Worm (Caenorhabditis elegans): Measurements from ENCODE around the gene K10C9.7.

The K10C9.7 gene

ce11 chrV:1064491-1064890 lies 2.9 kb downstream of the K10C9.7 start, which contains the start of gene str-67:
TSS of gene str-67 (minus strand) at chrV:1064591.
- no peak for TF ChIP-seq zag-1 (tag; optimal IDR thresholded peaks at IDR 0.05)
- TF ChIP-seq pax-3 (tag; optimal IDR thresholded peaks at IDR 0.05): no peak
- no peak for TF ChIP-seq lin-15B (tag; optimal IDR thresholded peaks at IDR 0.05)
- TF ChIP-seq dsc-1 (tag; optimal IDR thresholded peaks at IDR 0.05): no peak
- no peak for TF ChIP-seq mdl-1 (tag; optimal IDR thresholded peaks at IDR 0.05)
- TF ChIP-seq irx-1 (tag; optimal IDR thresholded peaks at IDR 0.05): no peak
- no peak for TF ChIP-seq hlh-4 (tag; optimal IDR thresholded peaks at IDR 0.05)
- no peak for TF ChIP-seq nhr-20 (tag; optimal IDR thresholded peaks at IDR 0.05)
- no peak for TF ChIP-seq nhr-237 (tag; optimal IDR thresholded peaks at IDR 0.05)
- no peak for TF ChIP-seq unc-62 (GFP tag; optimal IDR thresholded peaks at IDR 0.05)
- no peak for TF ChIP-seq isw-1 (GFP tag; IDR thresholded peaks at IDR 0.05)
- TF ChIP-seq zip-4 (GFP tag; optimal IDR thresholded peaks at IDR 0.05): no peak
- no peak for TF ChIP-seq rnt-1 (tag; optimal IDR thresholded peaks at IDR 0.05)
- TF ChIP-seq vab-15 (tag; optimal IDR thresholded peaks at IDR 0.05): no peak
- TF ChIP-seq lsy-2 (tag; optimal IDR thresholded peaks at IDR 0.05): no peak
- no peak for TF ChIP-seq unc-130 (tag; optimal IDR thresholded peaks at IDR 0.05)
- no peak for TF ChIP-seq fkh-4 (tag; optimal IDR thresholded peaks at IDR 0.05; ENCODE audit: borderline replicate concordance)
- no peak for TF ChIP-seq unc-30 (tag; optimal IDR thresholded peaks at IDR 0.05)
- TF ChIP-seq Y116A8C.19 (tag; optimal IDR thresholded peaks at IDR 0.05; ENCODE audit: borderline replicate concordance): no peak
- TF ChIP-seq aly-2 (tag; optimal IDR thresholded peaks at IDR 0.05): no peak

ce11 chrV:1061295-1061694 lies 6.1 kb downstream of the K10C9.7 start, which contains the start of gene rnst-2:
TSS of gene rnst-2 (plus strand) at chrV:1061595.
- TF ChIP-seq fkh-8 (tag; optimal IDR thresholded peaks at IDR 0.05) (no peak), sptf-1 (tag; optimal IDR thresholded peaks at IDR 0.05) (no peak), ceh-82 (tag; optimal IDR thresholded peaks at IDR 0.05) (no peak), tbx-2 (tag; optimal IDR thresholded peaks at IDR 0.05) (no peak)

ce11 chrV:1060219-1060863 lies 7.0 kb downstream of the K10C9.7 start:
- peak in 3 of 6 experiments; percentile 37 to 95 (median 53) for TF ChIP-seq elt-3 (tag; optimal IDR thresholded peaks at IDR 0.05)
- no peak for TF ChIP-seq grh-1 (GFP tag; IDR thresholded peaks at IDR 0.05)
- TF ChIP-seq mdl-1 (tag; optimal IDR thresholded peaks at IDR 0.05): no peak
- no peak for TF ChIP-seq nhr-84 (tag; optimal IDR thresholded peaks at IDR 0.05)
- TF ChIP-seq lin-39 (tag; optimal IDR thresholded peaks at IDR 0.05): peak; percentile 37
- peak; percentile 51 for TF ChIP-seq nhr-20 (tag; optimal IDR thresholded peaks at IDR 0.05)
- peak; percentile 79 for TF ChIP-seq blmp-1 (tag; optimal IDR thresholded peaks at IDR 0.05)
- TF ChIP-seq unc-130 (tag; optimal IDR thresholded peaks at IDR 0.05): no peak
- TF ChIP-seq C34B4.2 (tag; optimal IDR thresholded peaks at IDR 0.05): no peak
- no peak for TF ChIP-seq nhr-85 (tag)
- no peak for TF ChIP-seq nhr-76 (tag; optimal IDR thresholded peaks at IDR 0.05)
- TF ChIP-seq zip-4 (GFP tag; optimal IDR thresholded peaks at IDR 0.05): no peak
- TF ChIP-seq lin-13 (GFP tag; optimal IDR thresholded peaks at IDR 0.05): no peak
- no peak for TF ChIP-seq nhr-12 (tag; optimal IDR thresholded peaks at IDR 0.05)
- TF ChIP-seq mab-9 (GFP tag; IDR thresholded peaks at IDR 0.05): no peak
- no peak for TF ChIP-seq Y116A8C.19 (tag; optimal IDR thresholded peaks at IDR 0.05; ENCODE audit: borderline replicate concordance)
- TF ChIP-seq vab-15 (tag; optimal IDR thresholded peaks at IDR 0.05): no peak
- TF ChIP-seq fkh-4 (tag; optimal IDR thresholded peaks at IDR 0.05; ENCODE audit: borderline replicate concordance): no peak
- TF ChIP-seq efl-1 (optimal IDR thresholded peaks at IDR 0.05): peak in 1 of 2 experiments; percentile 15
- peak in 1 of 2 experiments; percentile 89 for TF ChIP-seq efl-1 (GFP tag; optimal IDR thresholded peaks at IDR 0.05 in 1 of 2)
- TF ChIP-seq mef-2 (tag; optimal IDR thresholded peaks at IDR 0.05): no peak
- no peak for TF ChIP-seq C04F5.9 (tag; optimal IDR thresholded peaks at IDR 0.05)
- no peak for TF ChIP-seq skn-1 (tag; optimal IDR thresholded peaks at IDR 0.05)
- TF ChIP-seq aha-1 (tag; optimal IDR thresholded peaks at IDR 0.05): no peak
- TF ChIP-seq ceh-88 (GFP tag; IDR thresholded peaks at IDR 0.05): no peak
- TF ChIP-seq C16A3.4 (tag; optimal IDR thresholded peaks at IDR 0.05): peak; percentile 32
- no peak for TF ChIP-seq egl-13 (tag; optimal IDR thresholded peaks at IDR 0.05)
- no peak for TF ChIP-seq ceh-82 (tag; optimal IDR thresholded peaks at IDR 0.05)
- TF ChIP-seq nhr-11 (tag; optimal IDR thresholded peaks at IDR 0.05): no peak
- TF ChIP-seq unc-98 (GFP tag; IDR thresholded peaks at IDR 0.05): no peak
- no peak for TF ChIP-seq unc-30 (tag; optimal IDR thresholded peaks at IDR 0.05)
- TF ChIP-seq nhr-77 (tag; optimal IDR thresholded peaks at IDR 0.05): no peak
- TF ChIP-seq sox-4 (tag; optimal IDR thresholded peaks at IDR 0.05): no peak
- TF ChIP-seq lin-15B (tag; optimal IDR thresholded peaks at IDR 0.05): no peak
- TF ChIP-seq ztf-4 (tag; optimal IDR thresholded peaks at IDR 0.05): no peak
